Fruit fly (Drosophila melanogaster) whole organism, embryonic: Measurements from ENCODE around the gene CG31388.
A peak's percentile ranks its signal among the peaks of the same experiment; 100 is the strongest.

Experiments used
- Adf1 ChIP-seq: fragments of 200-800 bp; sonication (Bioruptor generic); IDR thresholded peaks from 2 replicates; pipeline ENCODE4 v1.3.6; 2022; ENCODE audit warnings: missing biosample characterization, missing genetic modification characterization
- CG10267 ChIP-seq: fragments of 200-800 bp; sonication (Bioruptor generic); optimal IDR thresholded peaks from 2 replicates; lab custom pipeline; 2018; ENCODE audit warnings: missing biosample characterization, mild to moderate bottlenecking, missing genetic modification characterization, moderate library complexity
- CG10979 ChIP-seq: fragments of 200-800 bp; sonication (Bioruptor generic); optimal IDR thresholded peaks from 2 replicates; lab custom pipeline; 2018; ENCODE audit warnings: missing biosample characterization, mild to moderate bottlenecking, missing genetic modification characterization, moderate library complexity
- CG11696 ChIP-seq: fragments of 200-800 bp; sonication (Bioruptor generic); IDR thresholded peaks from 2 replicates; pipeline ENCODE4 v1.3.6; 2022; ENCODE audit warnings: missing biosample characterization, missing genetic modification characterization
- CG12769 ChIP-seq: fragments of 200-800 bp; sonication (Bioruptor generic); optimal IDR thresholded peaks from 2 replicates; lab custom pipeline; 2019; ENCODE audit warnings: missing biosample characterization, mild to moderate bottlenecking, missing genetic modification characterization, moderate library complexity
- CG14710 ChIP-seq: fragments of 200-800 bp; sonication (Bioruptor generic); optimal IDR thresholded peaks from 3 replicates; lab custom pipeline; 2019; ENCODE audit warnings: missing biosample characterization, mild to moderate bottlenecking, missing genetic modification characterization, moderate library complexity
- CG16813 ChIP-seq: fragments of 200-800 bp; sonication (Bioruptor generic); IDR thresholded peaks from 3 replicates; pipeline ENCODE4 v1.3.6; 2022; ENCODE audit warnings: missing biosample characterization, missing genetic modification characterization; ENCODE audit not compliant: partially characterized antibody
- CG17328 ChIP-seq: fragments of 200-800 bp; sonication (Bioruptor generic); IDR thresholded peaks from 2 replicates; pipeline ENCODE4 v1.3.6; 2022; ENCODE audit warnings: missing biosample characterization, missing genetic modification characterization
- CG17568 ChIP-seq: fragments of 200-800 bp; sonication (Bioruptor generic); optimal IDR thresholded peaks from 2 replicates; lab custom pipeline; 2018; ENCODE audit warnings: missing biosample characterization, mild to moderate bottlenecking, missing genetic modification characterization, moderate library complexity
- CG30403 ChIP-seq: fragments of 200-800 bp; sonication (Bioruptor generic); optimal IDR thresholded peaks from 3 replicates; lab custom pipeline; 2016; ENCODE audit warnings: missing biosample characterization, missing genetic modification characterization
- CG3281 ChIP-seq: fragments of 200-800 bp; sonication (Bioruptor generic); optimal IDR thresholded peaks from 3 replicates; lab custom pipeline; 2017; ENCODE audit warnings: missing biosample characterization, mild to moderate bottlenecking, missing genetic modification characterization
- CG42726 ChIP-seq: fragments of 200-800 bp; sonication (Bioruptor generic); IDR thresholded peaks from 2 replicates; pipeline ENCODE4 v1.3.6; 2022; ENCODE audit warnings: missing biosample characterization, missing genetic modification characterization; ENCODE audit not compliant: partially characterized antibody
- CG4854 ChIP-seq: fragments of 200-800 bp; sonication (Bioruptor generic); optimal IDR thresholded peaks from 2 replicates; lab custom pipeline; 2016; ENCODE audit warnings: missing biosample characterization, missing genetic modification characterization, inconsistent platforms
- CG5953 ChIP-seq: fragments of 200-800 bp; sonication (Bioruptor generic); IDR thresholded peaks from 2 replicates; pipeline ENCODE4 v1.3.6; 2022; ENCODE audit warnings: missing biosample characterization, missing genetic modification characterization
- CG6689 ChIP-seq: fragments of 200-800 bp; sonication (Bioruptor generic); IDR thresholded peaks from 2 replicates; pipeline ENCODE4 v1.3.6; 2022; ENCODE audit warnings: missing biosample characterization, missing genetic modification characterization
- CG6765 ChIP-seq: fragments of 200-800 bp; sonication (Bioruptor generic); optimal IDR thresholded peaks from 3 replicates; lab custom pipeline; 2017; ENCODE audit warnings: missing biosample characterization, mild to moderate bottlenecking, missing genetic modification characterization
- CG8281 ChIP-seq: fragments of 200-800 bp; sonication (Bioruptor generic); optimal IDR thresholded peaks from 2 replicates; lab custom pipeline; 2018; ENCODE audit warnings: missing biosample characterization, mild to moderate bottlenecking, missing genetic modification characterization, moderate library complexity
- CG8388 ChIP-seq: fragments of 200-800 bp; sonication (Bioruptor generic); optimal IDR thresholded peaks from 2 replicates; lab custom pipeline; 2019; ENCODE audit warnings: missing biosample characterization, mild to moderate bottlenecking, missing genetic modification characterization, moderate library complexity
- D ChIP-seq, 2 experiments: fragments of 200-800 bp in 1 of 2; fragments of >200 bp in 1 of 2; sonication (Bioruptor generic) in 1 of 2; optimal IDR thresholded peaks; 2 replicates in 1 of 2; 3 replicates in 1 of 2; lab custom pipeline; 2017; ENCODE audit warnings: mild to moderate bottlenecking in 1 of 2, missing biosample characterization in 1 of 2, missing genetic modification characterization in 1 of 2, missing genetic modification reagents in 1 of 2
- Deaf1 ChIP-seq: fragments of 200-800 bp; optimal IDR thresholded peaks from 3 replicates; lab custom pipeline; 2019; ENCODE audit warnings: missing biosample characterization, mild to moderate bottlenecking, missing genetic modification characterization, moderate library complexity
- Ets97D ChIP-seq: fragments of 200-800 bp; sonication (Bioruptor generic); optimal IDR thresholded peaks from 3 replicates; lab custom pipeline; 2016; ENCODE audit warnings: missing biosample characterization, missing genetic modification characterization
- HLH3B ChIP-seq: fragments of 200-800 bp; sonication (Bioruptor generic); IDR thresholded peaks from 2 replicates; pipeline ENCODE4 v1.3.6; 2022; ENCODE audit warnings: missing biosample characterization, missing genetic modification characterization
- HLH4C ChIP-seq: fragments of 200-800 bp; sonication (Bioruptor generic); IDR thresholded peaks from 3 replicates; pipeline ENCODE4 v1.3.6; 2022; ENCODE audit warnings: missing biosample characterization, missing genetic modification characterization; ENCODE audit not compliant: partially characterized antibody
- Hey ChIP-seq: fragments of 200-800 bp; sonication (Bioruptor generic); optimal IDR thresholded peaks from 3 replicates; lab custom pipeline; 2018; ENCODE audit warnings: missing biosample characterization, mild to moderate bottlenecking, missing genetic modification characterization
- HmgD ChIP-seq: fragments of 200-800 bp; sonication (Bioruptor generic); optimal IDR thresholded peaks from 3 replicates; lab custom pipeline; 2016; ENCODE audit warnings: missing biosample characterization, missing genetic modification characterization
- Hr78 ChIP-seq, 2 experiments: fragments of 200-800 bp in 1 of 2; fragments of >200 bp in 1 of 2; sonication (Bioruptor generic) in 1 of 2; optimal IDR thresholded peaks; 2 replicates each; lab custom pipeline; 2017 to 2019; ENCODE audit warnings: missing biosample characterization in 2 of 2, missing genetic modification characterization in 2 of 2, mild to moderate bottlenecking in 1 of 2, moderate library complexity in 1 of 2
- Mes4 ChIP-seq: fragments of 200-800 bp; sonication (Bioruptor generic); optimal IDR thresholded peaks from 2 replicates; lab custom pipeline; 2016; ENCODE audit warnings: missing biosample characterization, missing genetic modification characterization
- NC2α ChIP-seq: fragments of 200-800 bp; sonication (Bioruptor generic); optimal IDR thresholded peaks from 2 replicates; lab custom pipeline; 2016; ENCODE audit warnings: missing biosample characterization, missing genetic modification characterization
- Pdp1 ChIP-seq, 2 experiments: fragments of 200-800 bp; sonication (Bioruptor generic); optimal IDR thresholded peaks; 3 replicates each; lab custom pipeline; 2016; ENCODE audit warnings: missing biosample characterization in 2 of 2, missing genetic modification characterization in 2 of 2, mild to moderate bottlenecking in 1 of 2, moderate library complexity in 1 of 2
- Side ChIP-seq: fragments of 200-800 bp; sonication (Bioruptor generic); optimal IDR thresholded peaks from 2 replicates; lab custom pipeline; 2016; ENCODE audit warnings: missing biosample characterization, missing genetic modification characterization
- Spps ChIP-seq: fragments of 200-800 bp; sonication (Bioruptor generic); optimal IDR thresholded peaks from 2 replicates; lab custom pipeline; 2018; ENCODE audit warnings: missing biosample characterization, mild to moderate bottlenecking, missing genetic modification characterization
- Xrp1 ChIP-seq: fragments of 200-800 bp; sonication (Bioruptor generic); IDR thresholded peaks from 2 replicates; pipeline ENCODE4 v1.3.6; 2022; ENCODE audit warnings: missing biosample characterization, missing genetic modification characterization
- ab ChIP-seq: fragments of 200-800 bp; sonication (Bioruptor generic); optimal IDR thresholded peaks from 2 replicates; lab custom pipeline; 2016; ENCODE audit warnings: missing biosample characterization, missing genetic modification characterization
- al ChIP-seq: fragments of 200-800 bp; sonication (Bioruptor generic); IDR thresholded peaks from 2 replicates; pipeline ENCODE4 v1.3.6; 2022; ENCODE audit warnings: missing biosample characterization, missing genetic modification characterization
- da ChIP-seq: fragments of 200-800 bp; sonication (Bioruptor generic); optimal IDR thresholded peaks from 2 replicates; lab custom pipeline; 2016; ENCODE audit warnings: missing biosample characterization, missing genetic modification characterization
- ftz-f1 ChIP-seq: fragments of 200-800 bp; sonication (Bioruptor generic); optimal IDR thresholded peaks from 2 replicates; lab custom pipeline; 2016; ENCODE audit warnings: missing biosample characterization, missing genetic modification characterization
- grau ChIP-seq: fragments of 200-800 bp; optimal IDR thresholded peaks from 3 replicates; lab custom pipeline; 2019; ENCODE audit warnings: missing biosample characterization, mild to moderate bottlenecking, missing genetic modification characterization, moderate library complexity
- lbe ChIP-seq: fragments of 200-800 bp; sonication (Bioruptor generic); optimal IDR thresholded peaks from 2 replicates; lab custom pipeline; 2016; ENCODE audit warnings: missing biosample characterization, mild to moderate bottlenecking, missing genetic modification characterization
- mirr ChIP-seq: fragments of 200-800 bp; sonication (Bioruptor generic); optimal IDR thresholded peaks from 3 replicates; lab custom pipeline; 2018; ENCODE audit warnings: missing biosample characterization, mild to moderate bottlenecking, missing genetic modification characterization
- nerfin-2 ChIP-seq: fragments of 200-800 bp; sonication (Bioruptor generic); IDR thresholded peaks from 2 replicates; pipeline ENCODE4 v1.3.6; 2022; ENCODE audit warnings: missing biosample characterization, missing genetic modification characterization; ENCODE audit not compliant: partially characterized antibody
- p53 ChIP-seq: fragments of 200-800 bp; sonication (Bioruptor generic); optimal IDR thresholded peaks from 2 replicates; lab custom pipeline; 2016; ENCODE audit warnings: missing biosample characterization, missing genetic modification characterization
- pfk ChIP-seq: fragments of 200-800 bp; sonication (Bioruptor generic); optimal IDR thresholded peaks from 2 replicates; lab custom pipeline; 2018; ENCODE audit warnings: missing biosample characterization, mild to moderate bottlenecking, missing genetic modification characterization, moderate library complexity
- pros ChIP-seq: fragments of 200-800 bp; sonication (Bioruptor generic); optimal IDR thresholded peaks from 3 replicates; lab custom pipeline; 2019; ENCODE audit warnings: missing biosample characterization, mild to moderate bottlenecking, missing genetic modification characterization, moderate library complexity
- pum ChIP-seq: fragments of 200-800 bp; sonication (Bioruptor generic); optimal IDR thresholded peaks from 2 replicates; lab custom pipeline; 2016; ENCODE audit warnings: missing biosample characterization, missing genetic modification characterization
- row ChIP-seq: fragments of 200-800 bp; sonication (Bioruptor generic); IDR thresholded peaks from 3 replicates; pipeline ENCODE4 v1.3.6; 2022; ENCODE audit warnings: missing biosample characterization, missing genetic modification characterization
- sens ChIP-seq: fragments of 200-800 bp; sonication (Bioruptor generic); peaks from one replicate; lab custom pipeline; 2016; ENCODE audit warnings: missing biosample characterization, missing genetic modification characterization
- sug ChIP-seq: fragments of 200-800 bp; optimal IDR thresholded peaks from 2 replicates; lab custom pipeline; 2019; ENCODE audit warnings: missing biosample characterization, mild to moderate bottlenecking, missing genetic modification characterization, moderate library complexity
- zen ChIP-seq: fragments of 200-800 bp; sonication (Bioruptor generic); optimal IDR thresholded peaks from 3 replicates; lab custom pipeline; 2018; ENCODE audit warnings: missing biosample characterization, mild to moderate bottlenecking, missing genetic modification characterization, moderate library complexity

The CG31388 gene

dm6 chr3R:11243057-11243740, 5.6 kb downstream of the CG31388 start (continued):
- no peak for TF ChIP-seq Deaf1 (tag; lab: Kevin White, UChicago)
- TF ChIP-seq lbe (GFP tag; lab: Kevin White, UChicago): peak; percentile 24
- TF ChIP-seq NC2α (GFP tag; lab: Kevin White, UChicago): no peak
- no peak for TF ChIP-seq CG42726
- TF ChIP-seq Mes4 (GFP tag; lab: Kevin White, UChicago): no peak
- no peak for TF ChIP-seq CG16813 (GFP tag; lab: Robert Waterston, UW)
- peak; percentile 24 for TF ChIP-seq sug (tag; lab: Kevin White, UChicago)
- peak; percentile 49 for TF ChIP-seq CG10979 (tag; lab: Kevin White, UChicago)
- TF ChIP-seq Ets97D (GFP tag; lab: Kevin White, UChicago): peak; percentile 1
- no peak for TF ChIP-seq Hey (tag; lab: Kevin White, UChicago)
- TF ChIP-seq D (optimal IDR thresholded peaks at IDR 0.05; lab: Kevin White, UChicago): no peak
- TF ChIP-seq D (GFP tag; optimal IDR thresholded peaks at IDR 0.05; lab: Kevin White, UChicago): no peak
- no peak for TF ChIP-seq CG4854 (GFP tag; lab: Kevin White, UChicago)
- peak; percentile 6 for TF ChIP-seq zen (tag; lab: Kevin White, UChicago)
- TF ChIP-seq CG17568: no peak
- peak; percentile 64; the same call in 1 of the 2 replicates for TF ChIP-seq Xrp1 (GFP tag; lab: Robert Waterston, UW)
- TF ChIP-seq Hr78 (GFP tag; optimal IDR thresholded peaks at IDR 0.05; lab: Kevin White, UChicago): peak in 1 of 2 experiments; percentile 63
- peak; percentile 72 for TF ChIP-seq CG12769 (tag; lab: Kevin White, UChicago)
- peak; percentile 47 for TF ChIP-seq mirr (GFP tag; lab: Kevin White, UChicago)
- TF ChIP-seq Side: peak; percentile 13
- peak; percentile 88 for TF ChIP-seq sens
- peak; percentile 60 for TF ChIP-seq CG6765
- no peak for TF ChIP-seq nerfin-2
- TF ChIP-seq CG8281: no peak
- TF ChIP-seq pum (GFP tag; lab: Kevin White, UChicago): no peak
- TF ChIP-seq CG5953 (GFP tag; lab: Robert Waterston, UW): no peak
- no peak for TF ChIP-seq HLH4C
- peak in 1 of 2 experiments; percentile 97 for TF ChIP-seq Pdp1 (GFP tag; optimal IDR thresholded peaks at IDR 0.05; lab: Kevin White, UChicago)
- no peak for TF ChIP-seq Spps (tag; lab: Kevin White, UChicago)
- peak; percentile 41 for TF ChIP-seq CG30403 (GFP tag; lab: Kevin White, UChicago)
- TF ChIP-seq grau (tag; lab: Kevin White, UChicago): peak; percentile 22
- TF ChIP-seq da (GFP tag; lab: Kevin White, UChicago): no peak
- no peak for TF ChIP-seq HmgD (GFP tag; lab: Kevin White, UChicago)
- no peak for TF ChIP-seq p53
- 0 out of 2 replicates have a peak, but pooled peaks have one; percentile 20 for TF ChIP-seq al
- peak; percentile 33 for TF ChIP-seq CG14710 (tag; lab: Kevin White, UChicago)
- 0 out of 2 replicates have a peak, but pooled peaks have one; percentile 24 for TF ChIP-seq HLH3B (GFP tag; lab: Robert Waterston, UW)
- TF ChIP-seq CG17328 (GFP tag; lab: Robert Waterston, UW): no peak
- TF ChIP-seq CG11696 (GFP tag; lab: Robert Waterston, UW): no peak
- no peak for TF ChIP-seq pros
- peak; percentile 79 for TF ChIP-seq CG3281
- TF ChIP-seq ftz-f1 (GFP tag; lab: Kevin White, UChicago): peak; percentile 17
- peak; percentile 44; the same call in 1 of the 2 replicates for TF ChIP-seq CG6689 (GFP tag; lab: Robert Waterston, UW)
- peak; percentile 5 for TF ChIP-seq CG8388
- no peak for TF ChIP-seq Adf1 (GFP tag; lab: Robert Waterston, UW)
- peak; percentile 16; the same call in 1 of the 3 replicates for TF ChIP-seq row (GFP tag; lab: Robert Waterston, UW)
- TF ChIP-seq CG10267 (tag; lab: Kevin White, UChicago): peak; percentile 34
- TF ChIP-seq pfk: no peak
- no peak for TF ChIP-seq ab (GFP tag; lab: Kevin White, UChicago)
